Fruit fly (Drosophila melanogaster) whole organism, wandering third instar larva: Measurements from ENCODE around the gene CG15211.

Experiments
- Abd-B ChIP-seq: fragments of >200 bp; optimal IDR thresholded peaks from 2 replicates; lab custom pipeline; 2017; ENCODE audit warnings: missing biosample characterization, missing genetic modification characterization
- CG32264 ChIP-seq: fragments of 200-800 bp; sonication (Bioruptor generic); optimal IDR thresholded peaks from 2 replicates; lab custom pipeline; 2016; ENCODE audit warnings: missing biosample characterization, missing genetic modification characterization
- CG9705 ChIP-seq: fragments of 200-800 bp; sonication (Bioruptor generic); optimal IDR thresholded peaks from 2 replicates; lab custom pipeline; 2018; ENCODE audit warnings: missing biosample characterization, mild to moderate bottlenecking, missing genetic modification characterization
- CrebA ChIP-seq: fragments of 200-800 bp; sonication (Bioruptor generic); optimal IDR thresholded peaks from 2 replicates; lab custom pipeline; 2016; ENCODE audit warnings: missing biosample characterization, mild to moderate bottlenecking, missing genetic modification characterization, borderline replicate concordance
- Dfd ChIP-seq: fragments of >200 bp; optimal IDR thresholded peaks from 2 replicates; lab custom pipeline; 2017; ENCODE audit warnings: missing biosample characterization, missing genetic modification characterization
- Dif ChIP-seq: fragments of 200-275, 200-300 bp; sonication (Bioruptor generic); optimal IDR thresholded peaks from 2 replicates; lab custom pipeline; 2018; ENCODE audit warnings: missing biosample characterization, missing genetic modification characterization; ENCODE audit not compliant: partially characterized antibody
- HLH106 ChIP-seq: fragments of 200-800 bp; optimal IDR thresholded peaks from 3 replicates; lab custom pipeline; 2019; ENCODE audit warnings: missing biosample characterization, mild to moderate bottlenecking, missing genetic modification characterization, moderate library complexity
- Hnf4 ChIP-seq: fragments of 200-800 bp; sonication (Bioruptor generic); optimal IDR thresholded peaks from 2 replicates; lab custom pipeline; 2016; ENCODE audit warnings: missing biosample characterization, mild to moderate bottlenecking, missing genetic modification characterization
- Hr78 ChIP-seq: fragments of >200 bp; optimal IDR thresholded peaks from 2 replicates; lab custom pipeline; 2017; ENCODE audit warnings: missing biosample characterization, missing genetic modification characterization
- Hr83 ChIP-seq: fragments of 200-300 bp; sonication (Bioruptor generic); optimal IDR thresholded peaks from 2 replicates; lab custom pipeline; 2016; ENCODE audit warnings: missing biosample characterization, mild to moderate bottlenecking, missing genetic modification characterization, moderate library complexity; ENCODE audit not compliant: poor library complexity, severe bottlenecking
- Mio ChIP-seq: sonication (Bioruptor generic); optimal IDR thresholded peaks from 2 replicates; lab custom pipeline; 2016; ENCODE audit warnings: missing biosample characterization, missing genetic modification characterization
- Myc ChIP-seq: fragments of >200 bp; optimal IDR thresholded peaks from 2 replicates; lab custom pipeline; 2017
- N ChIP-seq: fragments of >200 bp; optimal IDR thresholded peaks from 2 replicates; lab custom pipeline; 2018; ENCODE audit warnings: missing biosample characterization, missing external identifiers, missing genetic modification characterization
- OdsH ChIP-seq: fragments of 200-800 bp; sonication (Bioruptor generic); optimal IDR thresholded peaks from 2 replicates; lab custom pipeline; 2016; ENCODE audit warnings: missing biosample characterization, mild to moderate bottlenecking, missing genetic modification characterization
- Rel ChIP-seq, 2 experiments: fragments of 200-800 bp; sonication (Bioruptor generic) in 1 of 2; optimal IDR thresholded peaks; 2 replicates in 1 of 2; 3 replicates in 1 of 2; lab custom pipeline; 2016 to 2019; ENCODE audit warnings: mild to moderate bottlenecking in 2 of 2, missing biosample characterization in 2 of 2, missing genetic modification characterization in 2 of 2, moderate library complexity in 1 of 2
- Sp1 ChIP-seq: fragments of 200-800 bp; sonication (Bioruptor generic); optimal IDR thresholded peaks from 3 replicates; lab custom pipeline; 2019; ENCODE audit warnings: missing biosample characterization, mild to moderate bottlenecking, missing genetic modification characterization, moderate library complexity
- br ChIP-seq: fragments of 200-800 bp; sonication (Bioruptor generic); optimal IDR thresholded peaks from 2 replicates; lab custom pipeline; 2016; ENCODE audit warnings: missing biosample characterization, missing genetic modification characterization
- brk ChIP-seq: fragments of 200-800 bp; sonication (Bioruptor generic); optimal IDR thresholded peaks from 2 replicates; lab custom pipeline; 2016; ENCODE audit warnings: missing biosample characterization, mild to moderate bottlenecking, missing genetic modification characterization
- dl ChIP-seq, 2 experiments: fragments of 175-275, 200-275 bp in 1 of 2; fragments of 200-275 bp in 1 of 2; sonication (Bioruptor generic); optimal IDR thresholded peaks; lab custom pipeline; 2018; ENCODE audit warnings: mild to moderate bottlenecking in 2 of 2, missing biosample characterization in 2 of 2, missing genetic modification characterization in 2 of 2, moderate library complexity in 2 of 2; ENCODE audit not compliant: partially characterized antibody in 2 of 2, insufficient read depth in 1 of 2
- dmrt93B ChIP-seq: fragments of 200-800 bp; sonication (Bioruptor generic); optimal IDR thresholded peaks from 2 replicates; lab custom pipeline; 2018; ENCODE audit warnings: missing biosample characterization, mild to moderate bottlenecking, missing genetic modification characterization
- dsf ChIP-seq: sonication (Bioruptor generic); optimal IDR thresholded peaks from 2 replicates; lab custom pipeline; 2016; ENCODE audit warnings: missing biosample characterization, missing genetic modification characterization, borderline replicate concordance
- ey ChIP-seq: fragments of 200-800 bp; sonication (Bioruptor generic); optimal IDR thresholded peaks from 2 replicates; lab custom pipeline; 2016; ENCODE audit warnings: missing biosample characterization, missing genetic modification characterization
- foxo ChIP-seq, 2 experiments: fragments of 200-800 bp; sonication (Bioruptor generic); optimal IDR thresholded peaks; 2 replicates in 1 of 2; 3 replicates in 1 of 2; lab custom pipeline; 2016 to 2017; ENCODE audit warnings: missing biosample characterization in 2 of 2, missing genetic modification characterization in 2 of 2
- fru ChIP-seq: fragments of 200-800 bp; sonication (Bioruptor generic); optimal IDR thresholded peaks from 3 replicates; lab custom pipeline; 2016; ENCODE audit warnings: missing biosample characterization, mild to moderate bottlenecking, missing genetic modification characterization
- h ChIP-seq: fragments of 200-800 bp; sonication (Bioruptor generic); optimal IDR thresholded peaks from 3 replicates; lab custom pipeline; 2016; ENCODE audit warnings: missing biosample characterization, mild to moderate bottlenecking, missing genetic modification characterization
- lola ChIP-seq: fragments of >200 bp; optimal IDR thresholded peaks from 2 replicates; lab custom pipeline; 2017; ENCODE audit warnings: missing biosample characterization, missing genetic modification characterization
- pan ChIP-seq: fragments of >200 bp; optimal IDR thresholded peaks from 2 replicates; lab custom pipeline; 2017
- psq ChIP-seq: fragments of 200-800 bp; sonication (Bioruptor generic); optimal IDR thresholded peaks from 3 replicates; lab custom pipeline; 2017; ENCODE audit warnings: missing biosample characterization, mild to moderate bottlenecking, missing genetic modification characterization, moderate library complexity
- sage ChIP-seq: fragments of 200-800 bp; sonication (Bioruptor generic); optimal IDR thresholded peaks from 2 replicates; lab custom pipeline; 2016; ENCODE audit warnings: missing biosample characterization, mild to moderate bottlenecking, missing genetic modification characterization
- sv ChIP-seq: fragments of 200-800 bp; sonication (Bioruptor generic); optimal IDR thresholded peaks from 3 replicates; lab custom pipeline; 2016; ENCODE audit warnings: missing biosample characterization, missing genetic modification characterization
- usp ChIP-seq: fragments of >200 bp; optimal IDR thresholded peaks from 2 replicates; lab custom pipeline; 2017; ENCODE audit warnings: missing biosample characterization, missing genetic modification characterization
- woc ChIP-seq: sonication (Bioruptor generic); optimal IDR thresholded peaks from 2 replicates; lab custom pipeline; 2016; ENCODE audit warnings: missing biosample characterization, mild to moderate bottlenecking, missing genetic modification characterization

CG15211 gene

dm6 chrX:10808684-10809083, 36.3 kb downstream of the CG15211 start:
- TF ChIP-seq CrebA, result no peak
- peak; percentile 54 for TF ChIP-seq psq (GFP tag; lab: Kevin White, UChicago)
- TF ChIP-seq usp, result no peak

dm6 chrX:10814113-10814512, 41.8 kb downstream of the CG15211 start:
- TF ChIP-seq dl (GFP tag; optimal IDR thresholded peaks at IDR 0.05; lab: Kevin White, UChicago; ENCODE audit: insufficient read depth in 1 of 2, partially characterized antibody in 2 of 2) (peak in 1 of 2 experiments; percentile 2), Dif (GFP tag; lab: Kevin White, UChicago) (peak; percentile 35), CrebA (no peak)
- TF ChIP-seq, all 38 proteins: peak for 2

- TF ChIP-seq Rel (GFP tag; optimal IDR thresholded peaks at IDR 0.05; lab: Kevin White, UChicago) (no peak), Rel (tag; optimal IDR thresholded peaks at IDR 0.05; lab: Kevin White, UChicago) (no peak), Dfd (GFP tag; lab: Kevin White, UChicago) (peak; percentile 3)
Observed at dm6 chrX:10814832-10815372, 42.6 kb downstream of the CG15211 start.

- TF ChIP-seq Rel (GFP tag; optimal IDR thresholded peaks at IDR 0.05; lab: Kevin White, UChicago) (peak; percentile 21), Rel (tag; optimal IDR thresholded peaks at IDR 0.05; lab: Kevin White, UChicago) (peak; percentile 20), Hr83 (GFP tag; lab: Kevin White, UChicago) (peak; percentile 13), sage (GFP tag; lab: Kevin White, UChicago) (no peak), fru (GFP tag; lab: Kevin White, UChicago) (peak; percentile 41), lola (GFP tag; lab: Kevin White, UChicago) (no peak), Hr78 (peak; percentile 85), Hnf4 (GFP tag; lab: Kevin White, UChicago) (peak; percentile 10), Sp1 (peak; percentile 19), CrebA (peak; percentile 58), CG32264 (no peak), OdsH (peak; percentile 14), br (GFP tag; lab: Kevin White, UChicago) (no peak), psq (GFP tag; lab: Kevin White, UChicago) (peak; percentile 76), foxo (GFP tag; optimal IDR thresholded peaks at IDR 0.05; lab: Kevin White, UChicago) (no peak), dmrt93B (GFP tag; lab: Kevin White, UChicago) (no peak), h (no peak), Myc (lab: Kevin White, UChicago) (no peak), N (peak; percentile 99), brk (no peak), dl (GFP tag; optimal IDR thresholded peaks at IDR 0.05; lab: Kevin White, UChicago; ENCODE audit: insufficient read depth in 1 of 2, partially characterized antibody in 2 of 2) (peak; percentile 40 to 44), Abd-B (peak; percentile 74)
Observed at dm6 chrX:10815511-10816080, 43.3 kb downstream of the CG15211 start.

dm6 chrX:10816856-10817255, 44.5 kb downstream of the CG15211 start:
- TF ChIP-seq h, result no peak
- peak; percentile 89 for TF ChIP-seq fru (GFP tag; lab: Kevin White, UChicago)
- TF ChIP-seq CrebA, result peak; percentile 7
- TF ChIP-seq psq (GFP tag; lab: Kevin White, UChicago), result peak; percentile 70
- TF ChIP-seq ey, result no peak
- TF ChIP-seq, all 38 proteins: peak for 3

- TF ChIP-seq Dif (GFP tag; lab: Kevin White, UChicago) (no peak), woc (GFP tag; lab: Kevin White, UChicago) (no peak), br (GFP tag; lab: Kevin White, UChicago) (no peak), Hnf4 (GFP tag; lab: Kevin White, UChicago) (no peak), HLH106 (tag; lab: Kevin White, UChicago) (no peak), Myc (lab: Kevin White, UChicago) (no peak), dsf (no peak), lola (GFP tag; lab: Kevin White, UChicago) (no peak), brk (no peak), CG32264 (no peak), h (no peak), Mio (GFP tag; lab: Kevin White, UChicago) (no peak), CG9705 (no peak), pan (no peak), dl (GFP tag; optimal IDR thresholded peaks at IDR 0.05; lab: Kevin White, UChicago; ENCODE audit: insufficient read depth in 1 of 2, partially characterized antibody in 2 of 2) (no peak), CrebA (no peak), sv (GFP tag; lab: Kevin White, UChicago) (no peak), Sp1 (no peak)
Observed at dm6 chrX:10820741-10821140, 48.4 kb downstream of the CG15211 start.
